Worm (Caenorhabditis elegans): Measurements from ENCODE around the gene Y41E3.18.

Y41E3.18 gene

ce11 chrIV:15065653-15066052, at the start of gene Y41E3.18:
Y41E3.18 (minus strand) TSS chrIV:15065753.
- TF ChIP-seq ceh-40 (GFP tag; IDR thresholded peaks at IDR 0.05) = no peak
- no peak for TF ChIP-seq efl-1 (GFP tag; optimal IDR thresholded peaks at IDR 0.05)
- no peak for TF ChIP-seq nhr-120 (GFP tag; IDR thresholded peaks at IDR 0.05)
- no peak for TF ChIP-seq nfyb-1 (GFP tag; IDR thresholded peaks at IDR 0.05)
- no peak for TF ChIP-seq ztf-28 (GFP tag; IDR thresholded peaks at IDR 0.05)
- no peak for TF ChIP-seq gei-17 (GFP tag; optimal IDR thresholded peaks at IDR 0.05)
- no peak for TF ChIP-seq Y53G8AR.9 (GFP tag; conservative IDR thresholded peaks at IDR 0.05)
- TF ChIP-seq ZK185.1 (tag; optimal IDR thresholded peaks at IDR 0.05; ENCODE audit: poor library complexity, severe bottlenecking) = no peak
- no peak for TF ChIP-seq ztf-26 (tag; optimal IDR thresholded peaks at IDR 0.05)

ce11 chrIV:15114324-15114723, 48.8 kb upstream of the Y41E3.18 start, which contains the start of gene M199.135:
M199.135 (plus strand) TSS chrIV:15114624.
- TF ChIP-seq unc-62 (GFP tag; optimal IDR thresholded peaks at IDR 0.05) = no peak
- no peak for TF ChIP-seq snpc-3.4 (tag; optimal IDR thresholded peaks at IDR 0.05)
- no peak for TF ChIP-seq Y53F4B.3 (GFP tag; IDR thresholded peaks at IDR 0.05)
- TF ChIP-seq pha-4 (tag; optimal IDR thresholded peaks at IDR 0.05) = no peak
- no peak for TF ChIP-seq hlh-12 (tag; optimal IDR thresholded peaks at IDR 0.05)
- no peak for TF ChIP-seq aptf-3 (GFP tag; IDR thresholded peaks at IDR 0.05)
- TF ChIP-seq K12H6.12 (tag; optimal IDR thresholded peaks at IDR 0.05) = no peak

DNA sequence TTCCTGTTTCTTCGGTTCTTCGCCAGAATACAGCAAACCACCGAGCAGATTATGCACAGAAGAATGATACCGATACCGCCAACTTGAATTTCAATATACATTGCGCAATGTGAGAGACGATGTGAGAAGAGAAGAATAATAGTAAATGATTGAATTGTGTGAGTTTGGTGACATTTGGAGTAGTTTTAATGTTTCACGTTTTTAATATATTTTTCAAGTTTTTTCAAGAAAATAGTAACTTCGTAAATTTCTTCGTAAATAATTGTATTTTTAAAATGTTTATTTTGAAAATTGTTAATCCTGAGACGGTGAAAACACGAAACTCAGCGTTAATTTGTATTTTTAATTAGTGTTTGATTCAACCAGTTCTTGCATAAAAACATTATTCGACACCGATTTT, 47.6 kb upstream of the Y41E3.18 start, which contains the start of gene M199.134:
M199.134 (minus strand) TSS at position 101 of the 400 bp plus-strand sequence.
- TF ChIP-seq lsl-1 (GFP tag; optimal IDR thresholded peaks at IDR 0.05) (no peak), ceh-100 (GFP tag; IDR thresholded peaks at IDR 0.05) (no peak), lsy-27 (tag; optimal IDR thresholded peaks at IDR 0.05; ENCODE audit: borderline replicate concordance, insufficient read depth) (no peak), attf-5 (GFP tag; optimal IDR thresholded peaks at IDR 0.05) (no peak), ets-4 (GFP tag; optimal IDR thresholded peaks at IDR 0.05) (no peak), pha-4 (tag; optimal IDR thresholded peaks at IDR 0.05) (no peak), T26A5.8 (tag; optimal IDR thresholded peaks at IDR 0.05) (no peak), ztf-25 (GFP tag; IDR thresholded peaks at IDR 0.05) (no peak), F55B11.4 (tag; optimal IDR thresholded peaks at IDR 0.05; ENCODE audit: borderline replicate concordance, insufficient read depth) (no peak), rec-8 (tag; optimal IDR thresholded peaks at IDR 0.05) (no peak), sea-2 (GFP tag; IDR thresholded peaks at IDR 0.05) (no peak), let-526 (GFP tag; IDR thresholded peaks at IDR 0.05) (no peak), lag-1 (GFP tag; IDR thresholded peaks at IDR 0.05) (no peak), egl-18 (GFP tag; IDR thresholded peaks at IDR 0.05) (no peak), madf-6 (GFP tag; IDR thresholded peaks at IDR 0.05) (no peak), aptf-3 (GFP tag; IDR thresholded peaks at IDR 0.05) (no peak), F52B5.7 (tag; optimal IDR thresholded peaks at IDR 0.05) (no peak), dox-1 (GFP tag; IDR thresholded peaks at IDR 0.05) (no peak), unc-62 (GFP tag; optimal IDR thresholded peaks at IDR 0.05) (no peak), bed-1 (GFP tag; IDR thresholded peaks at IDR 0.05) (no peak)

DNA sequence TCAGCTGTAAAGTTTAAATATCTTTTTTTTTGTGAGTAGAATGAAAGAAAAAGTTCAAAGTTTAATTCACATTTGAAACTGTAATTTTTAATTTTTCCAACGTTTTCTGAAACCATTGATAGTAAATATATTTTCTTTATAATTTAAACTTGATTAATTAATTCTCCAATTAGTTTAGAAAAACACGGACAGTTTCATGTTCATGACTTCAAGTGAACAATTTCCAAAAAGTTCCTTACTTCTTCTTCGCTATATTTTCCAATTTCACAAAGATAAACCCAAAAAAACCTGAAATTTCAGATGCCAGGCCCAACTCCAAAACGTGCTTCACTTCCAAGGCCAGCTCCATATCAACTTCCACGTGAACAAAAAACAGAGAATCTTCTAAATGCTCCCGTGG, 42.9 kb upstream of the Y41E3.18 start, which contains the start of gene M199.2:
M199.2 (plus strand) TSS at position 301 of the 400 bp plus-strand sequence.
- no peak for TF ChIP-seq madf-3 (GFP tag; IDR thresholded peaks at IDR 0.05)
- no peak for TF ChIP-seq hmg-20 (GFP tag; IDR thresholded peaks at IDR 0.05)
- TF ChIP-seq ztf-6 (GFP tag; IDR thresholded peaks at IDR 0.05) = no peak
- TF ChIP-seq C17E4.6 (GFP tag; IDR thresholded peaks at IDR 0.05) = no peak
- no peak for TF ChIP-seq somi-1 (GFP tag; optimal IDR thresholded peaks at IDR 0.05)
- TF ChIP-seq Y95B8A.8 (GFP tag; IDR thresholded peaks at IDR 0.05) = no peak
- TF ChIP-seq mes-4 (tag; optimal IDR thresholded peaks at IDR 0.05) = no peak
- TF ChIP-seq ztf-28 (GFP tag; IDR thresholded peaks at IDR 0.05) = no peak
- no peak for TF ChIP-seq Y53F4B.3 (GFP tag; IDR thresholded peaks at IDR 0.05)
- no peak for TF ChIP-seq F22D6.2 (tag; optimal IDR thresholded peaks at IDR 0.05)
- no peak for TF ChIP-seq hlh-26 (GFP tag; conservative IDR thresholded peaks at IDR 0.05)
- no peak for TF ChIP-seq lin-26 (GFP tag; IDR thresholded peaks at IDR 0.05)
- TF ChIP-seq Y56A3A.18 (GFP tag; IDR thresholded peaks at IDR 0.05) = no peak
- TF ChIP-seq nfya-1 (tag; optimal IDR thresholded peaks at IDR 0.05; ENCODE audit: borderline replicate concordance, insufficient read depth) = no peak

All from whole organism, young adult.